Fruit fly (Drosophila melanogaster) whole organism, prepupa: ENCODE data around the gene rtp.

ENCODE experiments used
- CG11762 ChIP-seq: fragments of 200-800 bp; sonication (Bioruptor generic); optimal IDR thresholded peaks from 3 replicates; lab custom pipeline; 2016; ENCODE audit warnings: missing biosample characterization, missing genetic modification characterization; ENCODE audit not compliant: insufficient read depth
- Eip75B ChIP-seq: fragments of 200-800 bp; sonication (Bioruptor generic); optimal IDR thresholded peaks from 3 replicates; lab custom pipeline; 2016; ENCODE audit warnings: missing biosample characterization, missing genetic modification characterization
- Ets96B ChIP-seq: fragments of 200-800 bp; optimal IDR thresholded peaks from 2 replicates; lab custom pipeline; 2019; ENCODE audit warnings: missing biosample characterization, mild to moderate bottlenecking, missing genetic modification characterization, moderate library complexity

- TF ChIP-seq CG11762 (GFP tag; lab: Kevin White, UChicago) (peak; percentile 27), Eip75B (GFP tag; lab: Kevin White, UChicago) (peak; percentile 2), Ets96B (tag; lab: Kevin White, UChicago) (no peak)
Observed at dm6 chr3R:5282755-5283359, 45.7 kb upstream of the rtp start.
